Worm (Caenorhabditis elegans) whole organism, L3 larva: ENCODE measurements around the gene R144.10.

ENCODE experiments used
- egl-5 ChIP-seq: fragments of 150-350 bp; optimal IDR thresholded peaks from 2 replicates; lab custom pipeline; 2017; ENCODE audit warnings: missing biosample characterization, missing genetic modification reagents, missing genetic modification characterization, inconsistent platforms
- elt-1 ChIP-seq: fragments of 150-350 bp; optimal IDR thresholded peaks from 2 replicates; lab custom pipeline; 2014; ENCODE audit warnings: missing biosample characterization, missing genetic modification characterization
- lin-39 ChIP-seq: fragments of 150-350 bp; optimal IDR thresholded peaks from 2 replicates; lab custom pipeline; 2018; ENCODE audit warnings: missing biosample characterization, missing genetic modification reagents, missing genetic modification characterization
- nhr-28 ChIP-seq: fragments of 150-350 bp; optimal IDR thresholded peaks from 2 replicates; lab custom pipeline; 2014; ENCODE audit warnings: missing biosample characterization, missing genetic modification characterization

DNA sequence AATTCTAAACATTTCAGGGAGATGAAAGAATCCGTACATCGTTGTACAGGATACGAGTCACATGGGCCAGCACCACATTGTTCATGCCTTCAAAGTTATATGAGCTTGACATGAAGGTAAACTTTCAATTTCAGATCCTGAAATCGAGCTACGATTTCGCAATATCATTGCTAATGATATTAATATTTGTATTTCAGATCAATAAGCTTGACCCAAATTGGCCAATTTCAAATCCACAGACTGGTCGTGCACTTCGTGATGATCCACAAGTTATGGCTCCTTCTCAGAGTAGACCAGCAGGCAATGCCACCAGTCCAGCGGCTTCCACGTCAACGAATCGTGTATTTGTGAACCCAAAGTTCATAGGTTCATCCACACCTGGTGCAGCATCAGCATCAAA lies 24.2 kb upstream of the R144.10 start:
- TF ChIP-seq elt-1 (no peak), egl-5 (tag; lab: Kevin White, UChicago) (no peak), lin-39 (tag; lab: Kevin White, UChicago) (no peak), nhr-28 (tag; lab: Kevin White, UChicago) (no peak)
